Fruit fly (Drosophila melanogaster) whole organism, adult: ENCODE results near the gene IKKepsilon.

ENCODE experiments used
- CG11617 ChIP-seq: fragments of 200-800 bp; sonication (Bioruptor generic); optimal IDR thresholded peaks from 2 replicates; lab custom pipeline; 2017; ENCODE audit warnings: mild to moderate bottlenecking, missing biosample characterization, missing genetic modification reagents, missing genetic modification characterization
- kay ChIP-seq: fragments of 200-800 bp; sonication (Bioruptor generic); peaks from one replicate; lab custom pipeline; 2016; ENCODE audit warnings: missing biosample characterization, missing genetic modification characterization, borderline replicate concordance
- tj ChIP-seq: fragments of 200-800 bp; sonication (Bioruptor generic); optimal IDR thresholded peaks from 3 replicates; lab custom pipeline; 2017; ENCODE audit warnings: missing biosample characterization, mild to moderate bottlenecking, missing genetic modification characterization, moderate library complexity

- TF ChIP-seq tj (GFP tag; lab: Kevin White, UChicago) = no peak
- no peak for TF ChIP-seq CG11617 (GFP tag; lab: Kevin White, UChicago)
- no peak for TF ChIP-seq kay
Observed at dm6 chr2L:20643144-20643543, 32.7 kb upstream of the IKKepsilon start, which contains the start of gene CG17470.
